Worm (Caenorhabditis elegans) whole organism, L2 larva: ENCODE data around the gene lpr-5.

Experiments
- C34F6.9 ChIP-seq: fragments of 150-350 bp; optimal IDR thresholded peaks from 2 replicates; lab custom pipeline; 2014; ENCODE audit warnings: missing biosample characterization, missing genetic modification characterization
- F13H6.1 ChIP-seq: sonication (generic microtip); optimal IDR thresholded peaks from 2 replicates; lab custom pipeline; 2016; ENCODE audit warnings: missing genetic modification characterization, missing compliant biosample characterization
- ZK546.5 ChIP-seq: sonication (generic microtip); optimal IDR thresholded peaks from 2 replicates; lab custom pipeline; 2017; ENCODE audit warnings: missing biosample characterization, missing genetic modification characterization
- alr-1 ChIP-seq: fragments of 150-350 bp; optimal IDR thresholded peaks from 2 replicates; lab custom pipeline; 2014; ENCODE audit warnings: missing biosample characterization, missing genetic modification characterization
- ceh-16 ChIP-seq: fragments of 150-350 bp; optimal IDR thresholded peaks from 2 replicates; lab custom pipeline; 2014; ENCODE audit warnings: missing biosample characterization, missing genetic modification characterization
- ceh-82 ChIP-seq: fragments of 150-350 bp; optimal IDR thresholded peaks from 2 replicates; lab custom pipeline; 2014; ENCODE audit warnings: missing biosample characterization, missing genetic modification characterization
- crh-2 ChIP-seq: sonication (generic microtip); optimal IDR thresholded peaks from 2 replicates; lab custom pipeline; 2017; ENCODE audit warnings: missing biosample characterization, missing genetic modification characterization
- dmd-4 ChIP-seq: sonication (generic microtip); optimal IDR thresholded peaks from 2 replicates; lab custom pipeline; 2017; ENCODE audit warnings: missing biosample characterization, missing genetic modification characterization
- elt-1 ChIP-seq: fragments of 150-350 bp; optimal IDR thresholded peaks from 2 replicates; lab custom pipeline; 2014; ENCODE audit warnings: missing biosample characterization, missing genetic modification characterization
- elt-3 ChIP-seq: sonication (generic microtip); optimal IDR thresholded peaks from 2 replicates; lab custom pipeline; 2017; ENCODE audit warnings: missing biosample characterization, missing genetic modification characterization
- fos-1 ChIP-seq: fragments of 150-350 bp; optimal IDR thresholded peaks from 2 replicates; lab custom pipeline; 2014; ENCODE audit warnings: missing biosample characterization, missing genetic modification characterization
- gmeb-1 ChIP-seq: fragments of 150-350 bp; optimal IDR thresholded peaks from 2 replicates; lab custom pipeline; 2014; ENCODE audit warnings: missing biosample characterization, missing genetic modification characterization
- lin-11 ChIP-seq: fragments of 150-350 bp; sonication (generic microtip); optimal IDR thresholded peaks from 2 replicates; lab custom pipeline; 2014; ENCODE audit warnings: missing biosample characterization, missing genetic modification characterization, inconsistent platforms, mixed read lengths
- lin-13 ChIP-seq: fragments of 150-350 bp; optimal IDR thresholded peaks from 2 replicates; lab custom pipeline; 2014; ENCODE audit warnings: missing biosample characterization, missing genetic modification reagents, missing genetic modification characterization
- mdl-1 ChIP-seq, 2 experiments: fragments of 150-350 bp in 1 of 2; sonication (generic microtip) in 1 of 2; optimal IDR thresholded peaks; 2 replicates each; lab custom pipeline; 2017; ENCODE audit warnings: missing biosample characterization in 2 of 2, missing genetic modification characterization in 2 of 2
- nhr-10 ChIP-seq: sonication (generic microtip); optimal IDR thresholded peaks from 2 replicates; lab custom pipeline; 2017; ENCODE audit warnings: missing biosample characterization, missing genetic modification characterization
- nhr-11 ChIP-seq: fragments of 150-350 bp; optimal IDR thresholded peaks from 2 replicates; lab custom pipeline; 2014; ENCODE audit warnings: missing biosample characterization, missing genetic modification characterization
- nhr-12 ChIP-seq: fragments of 150-350 bp; optimal IDR thresholded peaks from 2 replicates; lab custom pipeline; 2014; ENCODE audit warnings: missing biosample characterization, missing genetic modification characterization
- nhr-129 ChIP-seq: fragments of 150-350 bp; optimal IDR thresholded peaks from 2 replicates; lab custom pipeline; 2014; ENCODE audit warnings: missing biosample characterization, missing genetic modification characterization
- nhr-21 ChIP-seq: fragments of 150-350 bp; optimal IDR thresholded peaks from 2 replicates; lab custom pipeline; 2014; ENCODE audit warnings: missing biosample characterization, missing genetic modification characterization
- nhr-23 ChIP-seq: fragments of 150-350 bp; optimal IDR thresholded peaks from 2 replicates; lab custom pipeline; 2014; ENCODE audit warnings: missing biosample characterization, missing genetic modification reagents, missing genetic modification characterization
- nhr-25 ChIP-seq: fragments of 150-350 bp; sonication (generic microtip); optimal IDR thresholded peaks from 3 replicates; lab custom pipeline; 2014; ENCODE audit warnings: missing biosample characterization, missing genetic modification characterization
- nhr-6 ChIP-seq: fragments of 150-350 bp; optimal IDR thresholded peaks from 2 replicates; lab custom pipeline; 2014; ENCODE audit warnings: missing biosample characterization, missing genetic modification characterization
- nhr-77 ChIP-seq: fragments of 150-350 bp; optimal IDR thresholded peaks from 2 replicates; lab custom pipeline; 2014; ENCODE audit warnings: missing biosample characterization, missing genetic modification characterization
- peb-1 ChIP-seq: fragments of 150-350 bp; optimal IDR thresholded peaks from 2 replicates; lab custom pipeline; 2014; ENCODE audit warnings: missing biosample characterization, missing genetic modification characterization
- sem-4 ChIP-seq: fragments of 150-350 bp; optimal IDR thresholded peaks from 2 replicates; lab custom pipeline; 2014; ENCODE audit warnings: missing biosample characterization, missing genetic modification reagents, missing genetic modification characterization
- sma-3 ChIP-seq: sonication (generic microtip); optimal IDR thresholded peaks from 2 replicates; lab custom pipeline; 2016; ENCODE audit warnings: missing genetic modification reagents, missing genetic modification characterization, missing compliant biosample characterization
- sma-9 ChIP-seq, 2 experiments: fragments of 150-350 bp in 1 of 2; sonication (generic microtip) in 1 of 2; optimal IDR thresholded peaks; 2 replicates each; lab custom pipeline; 2014 to 2016; ENCODE audit warnings: missing genetic modification characterization in 2 of 2, mild to moderate bottlenecking in 1 of 2, missing biosample characterization in 1 of 2, missing compliant biosample characterization in 1 of 2, missing genetic modification reagents in 1 of 2, moderate library complexity in 1 of 2
- snpc-4 ChIP-seq: fragments of 150-350 bp; optimal IDR thresholded peaks from 2 replicates; lab custom pipeline; 2014; ENCODE audit warnings: missing biosample characterization, missing genetic modification characterization
- unc-39 ChIP-seq: fragments of 150-350 bp; optimal IDR thresholded peaks from 2 replicates; lab custom pipeline; 2014; ENCODE audit warnings: missing biosample characterization, missing genetic modification characterization
- unc-55 ChIP-seq: fragments of 150-350 bp; sonication (generic microtip); optimal IDR thresholded peaks from 3 replicates; lab custom pipeline; 2014; ENCODE audit warnings: missing biosample characterization, missing genetic modification reagents, missing genetic modification characterization
- unc-62 ChIP-seq: fragments of 150-350 bp; optimal IDR thresholded peaks from 2 replicates; lab custom pipeline; 2014; ENCODE audit warnings: missing biosample characterization, missing genetic modification reagents, missing genetic modification characterization
- zag-1 ChIP-seq: fragments of 150-350 bp; optimal IDR thresholded peaks from 2 replicates; lab custom pipeline; 2014; ENCODE audit warnings: missing biosample characterization, missing genetic modification characterization
- ztf-1 ChIP-seq: fragments of 200-800 bp; sonication (Bioruptor generic); conservative IDR thresholded peaks from 2 replicates; pipeline ENCODE4 v1.3.6; 2022; ENCODE audit warnings: missing genetic modification characterization, missing compliant biosample characterization
- ztf-11 ChIP-seq: sonication (generic microtip); optimal IDR thresholded peaks from 2 replicates; lab custom pipeline; 2017; ENCODE audit warnings: missing biosample characterization, missing genetic modification characterization
- ztf-4 ChIP-seq: fragments of 150-350 bp; optimal IDR thresholded peaks from 2 replicates; lab custom pipeline; 2014; ENCODE audit warnings: missing biosample characterization, missing genetic modification characterization

Gene lpr-5

ce11 chrX:11038221-11038620 lies 23.7 kb upstream of the lpr-5 start:
- TF ChIP-seq nhr-129 (tag; lab: Kevin White, UChicago): no peak
- no peak for TF ChIP-seq ceh-82 (tag; lab: Kevin White, UChicago)
- TF ChIP-seq unc-39 (tag; lab: Kevin White, UChicago): no peak
- no peak for TF ChIP-seq F13H6.1 (tag; lab: Kevin White, UChicago)
- no peak for TF ChIP-seq nhr-25 (tag; lab: Kevin White, UChicago)
- no peak for TF ChIP-seq nhr-23 (tag; lab: Kevin White, UChicago)
- TF ChIP-seq lin-13 (GFP tag; lab: Kevin White, UChicago): no peak
- TF ChIP-seq alr-1 (tag; lab: Kevin White, UChicago): no peak
- TF ChIP-seq unc-55 (GFP tag; lab: Kevin White, UChicago): no peak
- no peak for TF ChIP-seq nhr-77

ce11 chrX:11042777-11043176 lies 19.1 kb upstream of the lpr-5 start, which contains the start of gene C09F12.3:
C09F12.3 (minus strand) TSS chrX:11042877.
- TF ChIP-seq lin-11 (tag; lab: Kevin White, UChicago) (no peak), unc-62 (GFP tag; lab: Kevin White, UChicago) (no peak), ceh-16 (tag; lab: Kevin White, UChicago) (no peak), ztf-1 (GFP tag; lab: Robert Waterston, UW) (no peak), ztf-11 (tag; lab: Kevin White, UChicago) (no peak), nhr-10 (tag; lab: Kevin White, UChicago) (no peak), nhr-129 (tag; lab: Kevin White, UChicago) (no peak), mdl-1 (tag; optimal IDR thresholded peaks at IDR 0.05; lab: Kevin White, UChicago) (no peak), nhr-6 (tag; lab: Kevin White, UChicago) (no peak), elt-3 (no peak), ztf-4 (tag; lab: Kevin White, UChicago) (no peak), gmeb-1 (tag; lab: Kevin White, UChicago) (no peak), sma-3 (GFP tag; lab: Kevin White, UChicago) (no peak), alr-1 (tag; lab: Kevin White, UChicago) (no peak), nhr-11 (tag; lab: Kevin White, UChicago) (no peak), nhr-12 (tag; lab: Kevin White, UChicago) (no peak), sem-4 (tag; lab: Kevin White, UChicago) (no peak), zag-1 (tag; lab: Kevin White, UChicago) (no peak), fos-1 (tag; lab: Kevin White, UChicago) (no peak), crh-2 (tag; lab: Kevin White, UChicago) (no peak)

ce11 chrX:11047183-11047582 lies 14.7 kb upstream of the lpr-5 start, which contains the start of gene clc-1:
clc-1 (plus strand) TSS chrX:11047446.
- peak; percentile 84 for TF ChIP-seq crh-2 (tag; lab: Kevin White, UChicago)
- no peak for TF ChIP-seq snpc-4 (tag; lab: Kevin White, UChicago)
- TF ChIP-seq sma-9 (GFP tag; optimal IDR thresholded peaks at IDR 0.05; lab: Kevin White, UChicago): peak; percentile 50
- TF ChIP-seq sma-9 (tag; optimal IDR thresholded peaks at IDR 0.05; lab: Kevin White, UChicago): no peak
- TF ChIP-seq nhr-77: no peak
- peak; percentile 98 for TF ChIP-seq fos-1 (tag; lab: Kevin White, UChicago)
- peak; percentile 44 for TF ChIP-seq gmeb-1 (tag; lab: Kevin White, UChicago)
- TF ChIP-seq F13H6.1 (tag; lab: Kevin White, UChicago): peak; percentile 38

ce11 chrX:11050335-11050734 lies 11.6 kb upstream of the lpr-5 start:
- no peak for TF ChIP-seq unc-62 (GFP tag; lab: Kevin White, UChicago)
- TF ChIP-seq peb-1: no peak
- no peak for TF ChIP-seq nhr-129 (tag; lab: Kevin White, UChicago)
- no peak for TF ChIP-seq elt-1
- TF ChIP-seq elt-3: no peak
- no peak for TF ChIP-seq gmeb-1 (tag; lab: Kevin White, UChicago)
- no peak for TF ChIP-seq nhr-23 (tag; lab: Kevin White, UChicago)
- TF ChIP-seq nhr-25 (tag; lab: Kevin White, UChicago): no peak
- TF ChIP-seq nhr-21 (tag; lab: Kevin White, UChicago): no peak
- TF ChIP-seq nhr-10 (tag; lab: Kevin White, UChicago): no peak
- no peak for TF ChIP-seq nhr-77
- TF ChIP-seq unc-55 (GFP tag; lab: Kevin White, UChicago): no peak
- TF ChIP-seq ZK546.5 (tag; lab: Kevin White, UChicago): no peak
- no peak for TF ChIP-seq ceh-82 (tag; lab: Kevin White, UChicago)
- no peak for TF ChIP-seq dmd-4 (tag; lab: Kevin White, UChicago)
- TF ChIP-seq alr-1 (tag; lab: Kevin White, UChicago): no peak
- no peak for TF ChIP-seq C34F6.9 (tag; lab: Kevin White, UChicago)
